Worm (Caenorhabditis elegans) whole organism, L4 larva: ENCODE data around the gene tsr-2.

Experiments used
- F49E8.2 ChIP-seq: sonication (generic microtip); optimal IDR thresholded peaks from 2 replicates; lab custom pipeline; 2016; ENCODE audit warnings: missing compliant biosample characterization, mild to moderate bottlenecking, missing genetic modification characterization, borderline replicate concordance
- T20F7.1 ChIP-seq: fragments of 200-800 bp; sonication (Bioruptor generic); optimal IDR thresholded peaks from 2 replicates; lab custom pipeline; 2018; ENCODE audit warnings: mild to moderate bottlenecking, missing genetic modification characterization, missing compliant biosample characterization
- ZK337.2 ChIP-seq: fragments of 200-800 bp; sonication (Bioruptor generic); IDR thresholded peaks from 2 replicates; pipeline ENCODE4 v1.3.6; 2022; ENCODE audit warnings: missing genetic modification reagents, missing genetic modification characterization, missing compliant biosample characterization
- ZK546.5 ChIP-seq, 2 experiments: sonication (generic microtip); optimal IDR thresholded peaks; 2 replicates each; lab custom pipeline; 2017; ENCODE audit warnings: missing biosample characterization in 2 of 2, missing genetic modification characterization in 2 of 2
- ama-1 ChIP-seq: fragments of 150-350 bp; optimal IDR thresholded peaks from 2 replicates; lab custom pipeline; 2014; ENCODE audit warnings: inconsistent platforms, mixed read lengths
- arid-1 ChIP-seq: fragments of 200-800 bp; sonication (Bioruptor generic); conservative IDR thresholded peaks from 2 replicates; pipeline ENCODE4 v1.3.6; 2022; ENCODE audit warnings: missing genetic modification reagents, missing genetic modification characterization, missing compliant biosample characterization
- attf-4 ChIP-seq: sonication (generic microtip); optimal IDR thresholded peaks from 3 replicates; lab custom pipeline; 2017; ENCODE audit warnings: missing biosample characterization, missing genetic modification characterization
- ceh-44 ChIP-seq: fragments of 200-800 bp; sonication (Bioruptor generic); IDR thresholded peaks from 2 replicates; pipeline ENCODE4 v1.3.6; 2022; ENCODE audit warnings: missing genetic modification reagents, missing genetic modification characterization, missing compliant biosample characterization
- cey-2 ChIP-seq: sonication (generic microtip); optimal IDR thresholded peaks from 3 replicates; lab custom pipeline; 2017; ENCODE audit warnings: missing genetic modification characterization, mild to moderate bottlenecking, missing compliant biosample characterization, antibody characterized with exemption, borderline replicate concordance; ENCODE audit not compliant: insufficient read depth
- ctbp-1 ChIP-seq: fragments of 200-800 bp; sonication (Bioruptor generic); IDR thresholded peaks from 2 replicates; pipeline ENCODE4 v1.3.6; 2022; ENCODE audit warnings: missing genetic modification reagents, missing genetic modification characterization, missing compliant biosample characterization
- daf-16 ChIP-seq, 3 experiments: sonication (generic microtip); optimal IDR thresholded peaks; 2 replicates each; lab custom pipeline; 2016 to 2017; ENCODE audit warnings: missing genetic modification characterization in 3 of 3, missing genetic modification reagents in 3 of 3, mild to moderate bottlenecking in 2 of 3, missing compliant biosample characterization in 2 of 3, missing biosample characterization in 1 of 3, moderate library complexity in 1 of 3
- daf-19 ChIP-seq: fragments of 200-800 bp; sonication (Bioruptor generic); conservative IDR thresholded peaks from 2 replicates; pipeline ENCODE4 v1.3.6; 2022; ENCODE audit warnings: missing genetic modification characterization, missing compliant biosample characterization
- dmd-6 ChIP-seq: fragments of 200-800 bp; sonication (Bioruptor generic); IDR thresholded peaks from 2 replicates; pipeline ENCODE4 v1.3.6; 2022; ENCODE audit warnings: missing genetic modification reagents, missing genetic modification characterization, missing compliant biosample characterization
- dpl-1 ChIP-seq: fragments of 150-350 bp; optimal IDR thresholded peaks from 2 replicates; lab custom pipeline; 2014; ENCODE audit warnings: missing biosample characterization, missing genetic modification reagents, missing genetic modification characterization
- duxl-1 ChIP-seq: sonication (generic microtip); optimal IDR thresholded peaks from 2 replicates; lab custom pipeline; 2016; ENCODE audit warnings: mild to moderate bottlenecking, missing genetic modification characterization, moderate library complexity, missing compliant biosample characterization; ENCODE audit not compliant: poor library complexity
- egl-27 ChIP-seq: sonication (generic microtip); optimal IDR thresholded peaks from 3 replicates; lab custom pipeline; 2017; ENCODE audit warnings: missing biosample characterization, missing genetic modification reagents, missing genetic modification characterization
- fkh-10 ChIP-seq: fragments of 150-350 bp; optimal IDR thresholded peaks from 2 replicates; lab custom pipeline; 2014; ENCODE audit warnings: missing biosample characterization, missing genetic modification reagents, missing genetic modification characterization
- gei-8 ChIP-seq: fragments of 200-800 bp; sonication (Bioruptor generic); optimal IDR thresholded peaks from 2 replicates; lab custom pipeline; 2018; ENCODE audit warnings: mild to moderate bottlenecking, missing genetic modification characterization, missing compliant biosample characterization
- hlh-30 ChIP-seq: sonication (generic microtip); optimal IDR thresholded peaks from 2 replicates; lab custom pipeline; 2017; ENCODE audit warnings: antibody characterized with exemption, mild to moderate bottlenecking, missing genetic modification characterization, missing compliant biosample characterization; ENCODE audit not compliant: insufficient read depth
- jun-1 ChIP-seq: fragments of 150-350 bp; optimal IDR thresholded peaks from 2 replicates; lab custom pipeline; 2014; ENCODE audit warnings: missing biosample characterization, missing genetic modification reagents, missing genetic modification characterization
- lin-1 ChIP-seq: fragments of 200-800 bp; sonication (Bioruptor generic); IDR thresholded peaks from 2 replicates; pipeline ENCODE4 v1.3.6; 2022; ENCODE audit warnings: missing genetic modification reagents, missing genetic modification characterization, missing compliant biosample characterization
- lir-3 ChIP-seq: sonication (generic microtip); optimal IDR thresholded peaks from 2 replicates; lab custom pipeline; 2016; ENCODE audit warnings: mild to moderate bottlenecking, missing genetic modification characterization, missing compliant biosample characterization
- lsy-2 ChIP-seq, 2 experiments: fragments of 150-350 bp in 1 of 2; sonication (generic microtip) in 1 of 2; optimal IDR thresholded peaks; 2 replicates each; lab custom pipeline; 2014 to 2017; ENCODE audit warnings: missing biosample characterization in 2 of 2, missing genetic modification characterization in 2 of 2
- mdt-29 ChIP-seq: fragments of 200-800 bp; sonication (Bioruptor generic); IDR thresholded peaks from 2 replicates; pipeline ENCODE4 v1.3.6; 2022; ENCODE audit warnings: missing genetic modification reagents, missing genetic modification characterization, missing compliant biosample characterization
- pha-4 ChIP-seq, 2 experiments: fragments of 150-350 bp in 1 of 2; fragments of 200-800 bp in 1 of 2; sonication (Bioruptor generic) in 1 of 2; IDR thresholded peaks in 1 of 2; optimal IDR thresholded peaks in 1 of 2; 2 replicates each; pipeline versions ENCODE4 v1.3.6 to Lab custom; 2014 to 2022; ENCODE audit warnings: missing genetic modification characterization in 2 of 2, missing genetic modification reagents in 2 of 2, missing biosample characterization in 1 of 2, missing compliant biosample characterization in 1 of 2
- rbr-2 ChIP-seq: sonication (generic microtip); optimal IDR thresholded peaks from 2 replicates; lab custom pipeline; 2016; ENCODE audit warnings: missing genotype, missing genetic modification characterization, missing compliant biosample characterization
- spr-1 ChIP-seq: sonication (generic microtip); optimal IDR thresholded peaks from 2 replicates; lab custom pipeline; 2016; ENCODE audit warnings: mild to moderate bottlenecking, missing genetic modification characterization, missing compliant biosample characterization
- spr-3 ChIP-seq: fragments of 200-800 bp; sonication (Bioruptor generic); optimal IDR thresholded peaks from 2 replicates; lab custom pipeline; 2018; ENCODE audit warnings: mild to moderate bottlenecking, missing genetic modification characterization, missing compliant biosample characterization
- tag-97 ChIP-seq: fragments of 200-800 bp; sonication (Bioruptor generic); IDR thresholded peaks from 2 replicates; pipeline ENCODE4 v1.3.6; 2022; ENCODE audit warnings: missing genetic modification characterization, missing compliant biosample characterization
- tra-1 ChIP-seq: fragments of 200-800 bp; sonication (Bioruptor generic); IDR thresholded peaks from 2 replicates; pipeline ENCODE4 v1.3.6; 2022; ENCODE audit warnings: missing genetic modification reagents, missing genetic modification characterization, missing compliant biosample characterization
- unc-62 ChIP-seq, 3 experiments: fragments of 150-350 bp in 1 of 3; sonication (generic microtip); optimal IDR thresholded peaks in 2 of 3; peaks in 1 of 3; 1 replicate in 1 of 3; 2 replicates in 2 of 3; lab custom pipeline; 2014 to 2017; ENCODE audit warnings: missing biosample characterization in 3 of 3, missing genetic modification characterization in 3 of 3, missing genetic modification reagents in 3 of 3, missing genotype in 1 of 3
- vab-7 ChIP-seq: fragments of 200-800 bp; sonication (Bioruptor generic); IDR thresholded peaks from 2 replicates; pipeline ENCODE4 v1.3.6; 2022; ENCODE audit warnings: missing genetic modification reagents, missing genetic modification characterization, missing compliant biosample characterization
- zag-1 ChIP-seq: fragments of 150-350 bp; optimal IDR thresholded peaks from 2 replicates; lab custom pipeline; 2014; ENCODE audit warnings: missing biosample characterization, missing genetic modification characterization
- zfp-2 ChIP-seq: sonication (generic microtip); optimal IDR thresholded peaks from 2 replicates; lab custom pipeline; 2016; ENCODE audit warnings: mild to moderate bottlenecking, missing genetic modification characterization, missing compliant biosample characterization
- zfp-3 ChIP-seq: fragments of 200-800 bp; sonication (Bioruptor generic); conservative IDR thresholded peaks from 2 replicates; pipeline ENCODE4 v1.3.6; 2022; ENCODE audit warnings: missing genetic modification reagents, missing genetic modification characterization, missing compliant biosample characterization
- zip-11 ChIP-seq: fragments of 200-800 bp; sonication (Bioruptor generic); IDR thresholded peaks from 2 replicates; pipeline ENCODE4 v1.3.6; 2022; ENCODE audit warnings: missing genetic modification characterization, missing compliant biosample characterization
- zip-2 ChIP-seq: fragments of 150-350 bp; optimal IDR thresholded peaks from 2 replicates; lab custom pipeline; 2014; ENCODE audit warnings: missing biosample characterization, missing genetic modification characterization
- ztf-7 ChIP-seq: fragments of 150-350 bp; optimal IDR thresholded peaks from 2 replicates; lab custom pipeline; 2014; ENCODE audit warnings: missing biosample characterization, missing genetic modification characterization

Gene tsr-2

ce11 chrIV:16684224-16684623 lies 27.8 kb downstream of the tsr-2 start (continued):
- TF ChIP-seq dmd-6 (GFP tag; lab: Robert Waterston, UW): no peak
- TF ChIP-seq ZK546.5 (tag; optimal IDR thresholded peaks at IDR 0.05; lab: Kevin White, UChicago): no peak
- TF ChIP-seq spr-1 (tag; lab: Kevin White, UChicago): no peak
- peak; percentile 64 for TF ChIP-seq lin-1 (GFP tag; lab: Robert Waterston, UW)
- TF ChIP-seq dpl-1 (GFP tag; lab: Kevin White, UChicago): no peak
- no peak for TF ChIP-seq duxl-1 (tag; lab: Kevin White, UChicago)
- TF ChIP-seq gei-8 (GFP tag; lab: Kevin White, UChicago): no peak
- 0 out of 2 replicates have a peak, but pooled peaks have one; percentile 27 for TF ChIP-seq tra-1
- no peak for TF ChIP-seq attf-4
- TF ChIP-seq T20F7.1: no peak
- TF ChIP-seq daf-16 (GFP tag; optimal IDR thresholded peaks at IDR 0.05; lab: Kevin White, UChicago): no peak
- peak; percentile 78 for TF ChIP-seq daf-16 (tag; optimal IDR thresholded peaks at IDR 0.05; lab: Kevin White, UChicago)
- no peak for TF ChIP-seq zag-1 (tag; lab: Kevin White, UChicago)
- TF ChIP-seq jun-1 (tag; lab: Kevin White, UChicago): no peak
- no peak for TF ChIP-seq egl-27 (tag; lab: Kevin White, UChicago)
- peak; percentile 62; the same call in 1 of the 2 replicates for TF ChIP-seq mdt-29 (GFP tag; lab: Robert Waterston, UW)
- TF ChIP-seq zip-2 (tag; lab: Kevin White, UChicago): no peak
- no peak for TF ChIP-seq ctbp-1 (GFP tag; lab: Robert Waterston, UW)
- TF ChIP-seq rbr-2: peak; percentile 7
- TF ChIP-seq lsy-2 (tag; optimal IDR thresholded peaks at IDR 0.05; lab: Kevin White, UChicago): no peak
- TF ChIP-seq ama-1 (lab: Kevin White, UChicago): no peak
- TF ChIP-seq lir-3 (tag; lab: Kevin White, UChicago): no peak
- TF ChIP-seq ZK337.2 (GFP tag; lab: Robert Waterston, UW): no peak
- TF ChIP-seq hlh-30 (tag; lab: Kevin White, UChicago): peak; percentile 30
- TF ChIP-seq ceh-44 (GFP tag; lab: Robert Waterston, UW): no peak
- no peak for TF ChIP-seq daf-19 (GFP tag; lab: Robert Waterston, UW)
- no peak for TF ChIP-seq tag-97 (GFP tag; lab: Robert Waterston, UW)
- peak; percentile 48; the same call in 1 of the 2 replicates for TF ChIP-seq pha-4 (GFP tag; IDR thresholded peaks at IDR 0.05; lab: Robert Waterston, UW)
- no peak for TF ChIP-seq pha-4 (tag; optimal IDR thresholded peaks at IDR 0.05; lab: Kevin White, UChicago)
- TF ChIP-seq arid-1 (GFP tag; lab: Robert Waterston, UW): no peak
- no peak for TF ChIP-seq zip-11
- TF ChIP-seq F49E8.2 (tag; lab: Kevin White, UChicago): peak; percentile 8
- no peak for TF ChIP-seq zfp-3
- peak; percentile 16 for TF ChIP-seq spr-3 (GFP tag; lab: Kevin White, UChicago)
- no peak; the same call in 1 of the 2 replicates for TF ChIP-seq vab-7 (GFP tag; lab: Robert Waterston, UW)
- no peak for TF ChIP-seq fkh-10 (GFP tag; lab: Kevin White, UChicago)
- TF ChIP-seq zfp-2 (tag; lab: Kevin White, UChicago): no peak
- TF ChIP-seq cey-2 (tag; lab: Kevin White, UChicago): no peak
- no peak for TF ChIP-seq unc-62 (GFP tag; optimal IDR thresholded peaks at IDR 0.05 in 1 of 2; lab: Kevin White, UChicago)
- no peak for TF ChIP-seq unc-62 (tag; optimal IDR thresholded peaks at IDR 0.05; lab: Kevin White, UChicago)

DNA sequence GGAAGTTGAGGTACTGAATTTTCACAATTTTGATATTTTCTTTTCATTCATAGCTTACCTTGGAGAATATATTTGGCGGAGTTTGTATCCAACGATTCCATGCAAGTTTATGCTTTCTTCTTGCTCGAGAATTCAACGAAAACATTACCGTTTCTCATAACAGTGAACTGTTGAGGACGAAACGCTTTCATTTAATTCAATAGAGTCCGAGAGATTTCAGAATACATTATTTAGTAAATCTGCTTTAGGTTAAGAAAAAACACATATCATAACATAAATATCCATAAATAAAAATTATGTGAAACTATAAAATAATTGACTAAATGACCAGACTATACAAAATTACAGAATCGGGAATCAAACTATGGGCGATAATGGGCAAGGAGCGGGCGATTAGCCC lies 38.2 kb downstream of the tsr-2 start, which contains the start of gene Y51H4A.941:
Y51H4A.941 (minus strand) TSS at position 101 of the 400 bp plus-strand sequence.
- TF ChIP-seq ZK546.5 (tag; optimal IDR thresholded peaks at IDR 0.05; lab: Kevin White, UChicago) (no peak), ztf-7 (tag; lab: Kevin White, UChicago) (no peak)
